Worm (Caenorhabditis elegans) whole organism, L4 larva: ENCODE results near the gene W08E12.7.

ENCODE experiments used
- aha-1 ChIP-seq: fragments of 150-350 bp; peaks from one replicate; lab custom pipeline; 2014; ENCODE audit warnings: missing biosample characterization, missing genetic modification characterization
- dpl-1 ChIP-seq: fragments of 150-350 bp; optimal IDR thresholded peaks from 2 replicates; lab custom pipeline; 2014; ENCODE audit warnings: missing biosample characterization, missing genetic modification reagents, missing genetic modification characterization
- duxl-1 ChIP-seq: sonication (generic microtip); optimal IDR thresholded peaks from 2 replicates; lab custom pipeline; 2016; ENCODE audit warnings: mild to moderate bottlenecking, missing genetic modification characterization, moderate library complexity, missing compliant biosample characterization; ENCODE audit not compliant: poor library complexity
- lin-15B ChIP-seq: fragments of 150-350 bp; sonication (generic microtip); optimal IDR thresholded peaks from 3 replicates; lab custom pipeline; 2014; ENCODE audit warnings: missing biosample characterization, missing genetic modification characterization
- nhr-42 ChIP-seq: fragments of 200-800 bp; sonication (Bioruptor generic); IDR thresholded peaks from 2 replicates; pipeline ENCODE4 v1.3.6; 2022; ENCODE audit warnings: missing genetic modification characterization, missing compliant biosample characterization
- pqm-1 ChIP-seq: sonication (generic microtip); optimal IDR thresholded peaks from 2 replicates; lab custom pipeline; 2017; ENCODE audit warnings: missing biosample characterization, missing genetic modification characterization
- set-16 ChIP-seq: fragments of 200-800 bp; sonication (Bioruptor generic); IDR thresholded peaks from 2 replicates; pipeline ENCODE4 v1.3.6; 2022; ENCODE audit warnings: missing genetic modification reagents, missing genetic modification characterization, missing compliant biosample characterization
- spr-3 ChIP-seq: fragments of 200-800 bp; sonication (Bioruptor generic); optimal IDR thresholded peaks from 2 replicates; lab custom pipeline; 2018; ENCODE audit warnings: mild to moderate bottlenecking, missing genetic modification characterization, missing compliant biosample characterization

The W08E12.7 gene

ce11 chrIV:3345484-3345883, 50.5 kb downstream of the W08E12.7 start:
- no peak for TF ChIP-seq pqm-1 (tag; lab: Kevin White, UChicago)
- peak; percentile 96 for TF ChIP-seq aha-1 (tag; lab: Kevin White, UChicago)
- TF ChIP-seq set-16 (GFP tag; lab: Robert Waterston, UW), result peak; percentile 20; the same call in 1 of the 2 replicates
- TF ChIP-seq lin-15B (tag; lab: Kevin White, UChicago), result no peak
- no peak for TF ChIP-seq spr-3 (GFP tag; lab: Kevin White, UChicago)
- TF ChIP-seq duxl-1 (tag; lab: Kevin White, UChicago), result no peak
- TF ChIP-seq nhr-42 (GFP tag; lab: Robert Waterston, UW), result no peak
- TF ChIP-seq dpl-1, result no peak
- TF ChIP-seq, all 104 proteins: peak for 2
